Fruit fly (Drosophila melanogaster) whole organism, embryonic: Measurements from ENCODE around the gene nAChRalpha7.

Source experiments
- CG10267 ChIP-seq: fragments of 200-800 bp; sonication (Bioruptor generic); optimal IDR thresholded peaks from 2 replicates; lab custom pipeline; 2018; ENCODE audit warnings: missing biosample characterization, mild to moderate bottlenecking, missing genetic modification characterization, moderate library complexity
- CG10654 ChIP-seq: fragments of 200-800 bp; sonication (Bioruptor generic); optimal IDR thresholded peaks from 2 replicates; lab custom pipeline; 2016; ENCODE audit warnings: missing biosample characterization, missing genetic modification characterization
- CG11085 ChIP-seq: fragments of 200-800 bp; sonication (Bioruptor generic); IDR thresholded peaks from 2 replicates; pipeline ENCODE4 v1.3.6; 2022; ENCODE audit warnings: missing biosample characterization, missing genetic modification characterization
- CG12155 ChIP-seq: fragments of 200-800 bp; sonication (Bioruptor generic); optimal IDR thresholded peaks from 3 replicates; lab custom pipeline; 2016; ENCODE audit warnings: missing biosample characterization, missing genetic modification characterization
- CG12659 ChIP-seq: fragments of 200-800 bp; sonication (Bioruptor generic); optimal IDR thresholded peaks from 3 replicates; lab custom pipeline; 2017; ENCODE audit warnings: mild to moderate bottlenecking, missing biosample characterization, missing genetic modification reagents, missing genetic modification characterization
- CG12769 ChIP-seq: fragments of 200-800 bp; sonication (Bioruptor generic); optimal IDR thresholded peaks from 2 replicates; lab custom pipeline; 2019; ENCODE audit warnings: missing biosample characterization, mild to moderate bottlenecking, missing genetic modification characterization, moderate library complexity
- CG14441 ChIP-seq: fragments of 200-800 bp; sonication (Bioruptor generic); IDR thresholded peaks from 2 replicates; pipeline ENCODE4 v1.3.6; 2022; ENCODE audit warnings: missing biosample characterization, missing genetic modification characterization
- CG15479 ChIP-seq: fragments of 200-800 bp; sonication (Bioruptor generic); optimal IDR thresholded peaks from 3 replicates; lab custom pipeline; 2019; ENCODE audit warnings: missing biosample characterization, mild to moderate bottlenecking, missing genetic modification characterization, moderate library complexity
- CG15514 ChIP-seq: fragments of 200-800 bp; sonication (Bioruptor generic); optimal IDR thresholded peaks from 3 replicates; lab custom pipeline; 2017; ENCODE audit warnings: missing biosample characterization, missing genetic modification characterization, mild to moderate bottlenecking, moderate library complexity, missing genetic modification reagents
- CG1603 ChIP-seq: fragments of 200-800 bp; sonication (Bioruptor generic); optimal IDR thresholded peaks from 2 replicates; lab custom pipeline; 2019; ENCODE audit warnings: missing biosample characterization, mild to moderate bottlenecking, missing genetic modification characterization, moderate library complexity
- CG18262 ChIP-seq: fragments of 200-800 bp; optimal IDR thresholded peaks from 3 replicates; lab custom pipeline; 2019; ENCODE audit warnings: missing biosample characterization, mild to moderate bottlenecking, missing genetic modification characterization, moderate library complexity
- CG31224 ChIP-seq: fragments of 200-800 bp; sonication (Bioruptor generic); IDR thresholded peaks from 2 replicates; pipeline ENCODE4 v1.3.6; 2022; ENCODE audit warnings: missing biosample characterization, missing genetic modification characterization
- CG32767 ChIP-seq: fragments of 200-800 bp; sonication (Bioruptor generic); IDR thresholded peaks from 2 replicates; pipeline ENCODE4 v1.3.6; 2022; ENCODE audit warnings: missing biosample characterization, missing genetic modification characterization
- CG4707 ChIP-seq: fragments of 200-800 bp; sonication (Bioruptor generic); optimal IDR thresholded peaks from 2 replicates; lab custom pipeline; 2018; ENCODE audit warnings: missing biosample characterization, mild to moderate bottlenecking, missing genetic modification characterization, moderate library complexity
- CG4820 ChIP-seq: fragments of 200-800 bp; sonication (Bioruptor generic); optimal IDR thresholded peaks from 3 replicates; lab custom pipeline; 2016; ENCODE audit warnings: missing biosample characterization, missing genetic modification characterization
- CG5245 ChIP-seq: fragments of 200-800 bp; sonication (Bioruptor generic); optimal IDR thresholded peaks from 3 replicates; lab custom pipeline; 2016; ENCODE audit warnings: missing biosample characterization, missing genetic modification characterization
- CG5953 ChIP-seq: fragments of 200-800 bp; sonication (Bioruptor generic); IDR thresholded peaks from 2 replicates; pipeline ENCODE4 v1.3.6; 2022; ENCODE audit warnings: missing biosample characterization, missing genetic modification characterization
- CG6654 ChIP-seq: fragments of 200-800 bp; sonication (Bioruptor generic); optimal IDR thresholded peaks from 2 replicates; lab custom pipeline; 2017; ENCODE audit warnings: missing biosample characterization, mild to moderate bottlenecking, missing genetic modification characterization
- CG6683 ChIP-seq: fragments of 200-800 bp; sonication (Bioruptor generic); optimal IDR thresholded peaks from 2 replicates; lab custom pipeline; 2017; ENCODE audit warnings: missing biosample characterization, mild to moderate bottlenecking, missing genetic modification characterization, missing genetic modification reagents
- CG7839 ChIP-seq: fragments of 200-800 bp; sonication (Bioruptor generic); optimal IDR thresholded peaks from 3 replicates; lab custom pipeline; 2018; ENCODE audit warnings: missing biosample characterization, mild to moderate bottlenecking, missing genetic modification characterization, moderate library complexity
- CG7928 ChIP-seq: fragments of 200-800 bp; sonication (Bioruptor generic); optimal IDR thresholded peaks from 2 replicates; lab custom pipeline; 2017; ENCODE audit warnings: missing biosample characterization, mild to moderate bottlenecking, missing genetic modification characterization
- CG8359 ChIP-seq: fragments of 200-800 bp; sonication (Bioruptor generic); optimal IDR thresholded peaks from 2 replicates; lab custom pipeline; 2017; ENCODE audit warnings: missing biosample characterization, mild to moderate bottlenecking, missing genetic modification characterization, borderline replicate concordance
- CG9215 ChIP-seq: fragments of 200-800 bp; sonication (Bioruptor generic); IDR thresholded peaks from 2 replicates; pipeline ENCODE4 v1.3.6; 2022; ENCODE audit warnings: missing biosample characterization, missing genetic modification characterization
- CG9932 ChIP-seq: fragments of 200-800 bp; sonication (Bioruptor generic); IDR thresholded peaks from 2 replicates; pipeline ENCODE4 v1.3.6; 2022; ENCODE audit warnings: missing biosample characterization, missing genetic modification characterization
- HmgD ChIP-seq: fragments of 200-800 bp; sonication (Bioruptor generic); optimal IDR thresholded peaks from 3 replicates; lab custom pipeline; 2016; ENCODE audit warnings: missing biosample characterization, missing genetic modification characterization
- Hr39 ChIP-seq: fragments of >200 bp; optimal IDR thresholded peaks from 2 replicates; lab custom pipeline; 2017
- NC2β ChIP-seq: fragments of 200-800 bp; sonication (Bioruptor generic); optimal IDR thresholded peaks from 2 replicates; lab custom pipeline; 2016; ENCODE audit warnings: missing biosample characterization, missing genetic modification characterization
- Optix ChIP-seq: fragments of 200-800 bp; sonication (Bioruptor generic); IDR thresholded peaks from 3 replicates; pipeline ENCODE4 v1.3.6; 2022; ENCODE audit warnings: missing biosample characterization, missing genetic modification characterization
- Spps ChIP-seq: fragments of 200-800 bp; sonication (Bioruptor generic); optimal IDR thresholded peaks from 2 replicates; lab custom pipeline; 2018; ENCODE audit warnings: missing biosample characterization, mild to moderate bottlenecking, missing genetic modification characterization
- Trl ChIP-seq, 3 experiments: fragments of >200 bp in 2 of 3; fragments of 200-800 bp in 1 of 3; sonication (Bioruptor generic) in 1 of 3; optimal IDR thresholded peaks; 2 replicates in 1 of 3; 3 replicates in 2 of 3; lab custom pipeline; 2016 to 2017; ENCODE audit warnings: missing biosample characterization in 1 of 3, missing genetic modification characterization in 1 of 3
- abd-A ChIP-seq: fragments of 200-800 bp; sonication (Bioruptor generic); optimal IDR thresholded peaks from 3 replicates; lab custom pipeline; 2019; ENCODE audit warnings: missing biosample characterization, mild to moderate bottlenecking, missing genetic modification characterization, moderate library complexity
- ap ChIP-seq: fragments of 200-800 bp; sonication (Bioruptor generic); IDR thresholded peaks from 2 replicates; pipeline ENCODE4 v1.3.6; 2022; ENCODE audit warnings: missing biosample characterization, missing genetic modification characterization
- ase ChIP-seq: fragments of 200-800 bp; sonication (Bioruptor generic); IDR thresholded peaks from 3 replicates; pipeline ENCODE4 v1.3.6; 2022; ENCODE audit warnings: missing biosample characterization, missing genetic modification characterization
- bbx ChIP-seq: fragments of 200-800 bp; sonication (Bioruptor generic); IDR thresholded peaks from 2 replicates; pipeline ENCODE4 v1.3.6; 2022; ENCODE audit warnings: missing biosample characterization, missing genetic modification characterization; ENCODE audit not compliant: partially characterized antibody
- br ChIP-seq: fragments of >200 bp; optimal IDR thresholded peaks from 2 replicates; lab custom pipeline; 2017
- ci ChIP-seq: fragments of 200-800 bp; sonication (Bioruptor generic); IDR thresholded peaks from 3 replicates; pipeline ENCODE4 v1.3.6; 2022; ENCODE audit warnings: missing biosample characterization, missing genetic modification characterization
- dati ChIP-seq: fragments of 200-800 bp; sonication (Bioruptor generic); IDR thresholded peaks from 2 replicates; pipeline ENCODE4 v1.3.6; 2022; ENCODE audit warnings: missing biosample characterization, missing genetic modification characterization
- esg ChIP-seq: fragments of 200-800 bp; sonication (Bioruptor generic); conservative IDR thresholded peaks from 2 replicates; pipeline ENCODE4 v1.3.6; 2022; ENCODE audit warnings: missing biosample characterization, missing genetic modification characterization
- fu2 ChIP-seq: fragments of 200-800 bp; sonication (Bioruptor generic); optimal IDR thresholded peaks from 2 replicates; lab custom pipeline; 2016; ENCODE audit warnings: missing biosample characterization, missing genetic modification characterization
- inv ChIP-seq: fragments of 200-800 bp; sonication (Bioruptor generic); IDR thresholded peaks from 2 replicates; pipeline ENCODE4 v1.3.6; 2022; ENCODE audit warnings: missing biosample characterization, missing genetic modification characterization; ENCODE audit not compliant: partially characterized antibody
- kni ChIP-seq: fragments of 200-800 bp; sonication (Bioruptor generic); optimal IDR thresholded peaks from 3 replicates; lab custom pipeline; 2017; ENCODE audit warnings: mild to moderate bottlenecking, missing biosample characterization, missing genetic modification reagents, missing genetic modification characterization
- knrl ChIP-seq: fragments of 200-800 bp; sonication (Bioruptor generic); IDR thresholded peaks from 3 replicates; pipeline ENCODE4 v1.3.6; 2022; ENCODE audit warnings: missing biosample characterization, missing genetic modification characterization; ENCODE audit not compliant: partially characterized antibody
- mirr ChIP-seq: fragments of 200-800 bp; sonication (Bioruptor generic); optimal IDR thresholded peaks from 3 replicates; lab custom pipeline; 2018; ENCODE audit warnings: missing biosample characterization, mild to moderate bottlenecking, missing genetic modification characterization
- nerfin-1 ChIP-seq: fragments of 200-800 bp; sonication (Bioruptor generic); optimal IDR thresholded peaks from 3 replicates; lab custom pipeline; 2019; ENCODE audit warnings: missing biosample characterization, mild to moderate bottlenecking, missing genetic modification characterization, moderate library complexity
- schlank ChIP-seq: fragments of 200-800 bp; sonication (Bioruptor generic); optimal IDR thresholded peaks from 2 replicates; lab custom pipeline; 2018; ENCODE audit warnings: missing biosample characterization, mild to moderate bottlenecking, missing genetic modification characterization
- sna ChIP-seq: fragments of 200-800 bp; sonication (Bioruptor generic); IDR thresholded peaks from 2 replicates; pipeline ENCODE4 v1.3.6; 2022; ENCODE audit warnings: missing biosample characterization, missing genetic modification characterization; ENCODE audit not compliant: partially characterized antibody
- sqz ChIP-seq: fragments of 200-800 bp; sonication (Bioruptor generic); optimal IDR thresholded peaks from 3 replicates; lab custom pipeline; 2018; ENCODE audit warnings: missing biosample characterization, mild to moderate bottlenecking, missing genetic modification characterization
- tna ChIP-seq: fragments of 200-800 bp; sonication (Bioruptor generic); IDR thresholded peaks from 2 replicates; pipeline ENCODE4 v1.3.6; 2022; ENCODE audit warnings: missing biosample characterization, missing genetic modification characterization; ENCODE audit not compliant: partially characterized antibody
- usp ChIP-seq: fragments of >200 bp; optimal IDR thresholded peaks from 2 replicates; lab custom pipeline; 2017; ENCODE audit warnings: missing biosample characterization, missing genetic modification characterization

Gene nAChRalpha7

dm6 chrX:19317058-19317767 lies 31.0 kb downstream of the nAChRalpha7 start (continued):
- no peak for TF ChIP-seq dati (GFP tag; lab: Robert Waterston, UW)
- peak; percentile 43 for TF ChIP-seq CG4820 (GFP tag; lab: Kevin White, UChicago)
- no peak for TF ChIP-seq ase (GFP tag; lab: Robert Waterston, UW)
- no peak for TF ChIP-seq CG7928 (GFP tag; lab: Kevin White, UChicago)
- TF ChIP-seq CG6683 (GFP tag; lab: Kevin White, UChicago): peak; percentile 37
- peak; percentile 22 for TF ChIP-seq CG6654
- no peak for TF ChIP-seq inv (GFP tag; lab: Robert Waterston, UW)
- no peak for TF ChIP-seq schlank (tag; lab: Kevin White, UChicago)
- TF ChIP-seq CG9932: peak; percentile 48
- no peak for TF ChIP-seq usp
- TF ChIP-seq HmgD (GFP tag; lab: Kevin White, UChicago): no peak
- peak; percentile 69 for TF ChIP-seq CG10267
- TF ChIP-seq bbx: no peak
- TF ChIP-seq NC2β (GFP tag; lab: Kevin White, UChicago): no peak
- no peak for TF ChIP-seq CG11085 (GFP tag; lab: Robert Waterston, UW)
- no peak for TF ChIP-seq sqz (GFP tag; lab: Kevin White, UChicago)
- TF ChIP-seq abd-A (tag; lab: Kevin White, UChicago): no peak
- no peak for TF ChIP-seq br (lab: Kevin White, UChicago)
- 0 out of 2 replicates have a peak, but pooled peaks have one; percentile 28 for TF ChIP-seq ap (GFP tag; lab: Robert Waterston, UW)
- no peak for TF ChIP-seq Hr39 (lab: Kevin White, UChicago)
- TF ChIP-seq CG5245 (GFP tag; lab: Kevin White, UChicago): no peak
- TF ChIP-seq CG4707 (GFP tag; lab: Kevin White, UChicago): no peak
- no peak for TF ChIP-seq CG15479 (GFP tag; lab: Kevin White, UChicago)
- TF ChIP-seq CG12769 (tag; lab: Kevin White, UChicago): no peak
- TF ChIP-seq CG31224 (GFP tag; lab: Robert Waterston, UW): no peak; the same call in 1 of the 2 replicates
- peak; percentile 76 for TF ChIP-seq CG18262 (tag; lab: Kevin White, UChicago)
- peak; percentile 51 for TF ChIP-seq CG12155 (GFP tag; lab: Kevin White, UChicago)
- 0 out of 2 replicates have a peak, but pooled peaks have one; percentile 28 for TF ChIP-seq CG9215 (GFP tag; lab: Robert Waterston, UW)
- TF ChIP-seq CG5953 (GFP tag; lab: Robert Waterston, UW): no peak
- TF ChIP-seq sna (GFP tag; lab: Robert Waterston, UW): no peak
- TF ChIP-seq CG7839: peak; percentile 77
- TF ChIP-seq CG15514 (GFP tag; lab: Kevin White, UChicago): peak; percentile 30
- TF ChIP-seq CG14441 (GFP tag; lab: Robert Waterston, UW): peak; percentile 19; the same call in 1 of the 2 replicates
- TF ChIP-seq kni (GFP tag; lab: Kevin White, UChicago): no peak
- TF ChIP-seq CG32767 (GFP tag; lab: Robert Waterston, UW): peak; percentile 38; the same call in 1 of the 2 replicates
- no peak for TF ChIP-seq tna (GFP tag; lab: Robert Waterston, UW)
- TF ChIP-seq CG12659: peak; percentile 58
- peak; percentile 4 for TF ChIP-seq CG8359
- no peak for TF ChIP-seq Trl (optimal IDR thresholded peaks at IDR 0.05; lab: Kevin White, UChicago)
- no peak for TF ChIP-seq Trl (GFP tag; optimal IDR thresholded peaks at IDR 0.05; lab: Kevin White, UChicago)
- no peak for TF ChIP-seq Optix (GFP tag; lab: Robert Waterston, UW)
- no peak for TF ChIP-seq CG1603 (tag; lab: Kevin White, UChicago)
- TF ChIP-seq CG10654: peak; percentile 5
- peak; percentile 21; the same call in 1 of the 2 replicates for TF ChIP-seq esg (GFP tag; lab: Robert Waterston, UW)
- TF ChIP-seq knrl (GFP tag; lab: Robert Waterston, UW): no peak
- TF ChIP-seq nerfin-1 (tag; lab: Kevin White, UChicago): peak; percentile 17
- TF ChIP-seq ci: 0 out of 3 replicates have a peak, but pooled peaks have one; percentile 34
- no peak for TF ChIP-seq fu2 (GFP tag; lab: Kevin White, UChicago)
- TF ChIP-seq Spps (tag; lab: Kevin White, UChicago): peak; percentile 54
- TF ChIP-seq mirr (GFP tag; lab: Kevin White, UChicago): peak; percentile 30
